Worm (Caenorhabditis elegans): ENCODE results near the gene T04G9.4.

The T04G9.4 gene

ce11 chrX:772184-772583 lies at the start of gene T04G9.4:
TSS of gene T04G9.4 (plus strand) at chrX:772476.
- TF ChIP-seq aha-1 (tag) = no peak
- TF ChIP-seq nhr-6 (tag; optimal IDR thresholded peaks at IDR 0.05) = no peak
- TF ChIP-seq ZK546.5 (tag; optimal IDR thresholded peaks at IDR 0.05) = no peak
- no peak for TF ChIP-seq F37D6.2 (tag; optimal IDR thresholded peaks at IDR 0.05)
- no peak for TF ChIP-seq snpc-4 (tag; optimal IDR thresholded peaks at IDR 0.05)

ce11 chrX:725868-726267 lies 46.4 kb upstream of the T04G9.4 start, which contains the start of gene sli-1:
TSS of gene sli-1 (minus strand) at chrX:725968.
- TF ChIP-seq cey-2 (tag; optimal IDR thresholded peaks at IDR 0.05; ENCODE audit: borderline replicate concordance, insufficient read depth) = no peak

DNA sequence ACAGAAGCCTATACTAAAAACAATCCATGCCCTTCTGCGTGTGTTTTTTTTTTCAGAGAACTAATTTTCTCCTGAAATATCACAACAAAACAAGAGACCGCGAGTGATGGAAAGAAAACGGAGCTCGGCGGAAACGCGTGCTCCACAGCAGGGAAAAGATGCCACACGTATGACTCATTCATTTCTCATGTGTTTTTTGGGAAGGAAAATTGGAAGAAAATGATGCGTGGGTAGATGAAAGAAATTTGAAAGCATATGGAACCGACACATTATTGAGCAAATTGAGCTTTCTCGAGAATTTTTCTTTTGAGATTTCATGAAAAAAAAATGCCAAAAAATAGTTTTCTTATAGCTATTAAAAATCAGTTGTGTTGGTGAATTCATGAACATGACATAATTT lies 46.0 kb upstream of the T04G9.4 start:
- TF ChIP-seq mes-2 (tag; optimal IDR thresholded peaks at IDR 0.05; ENCODE audit: poor library complexity, severe bottlenecking) (peak; percentile 14), mdl-1 (tag; optimal IDR thresholded peaks at IDR 0.05) (peak in 1 of 2 experiments; percentile 10), T26A8.4 (GFP tag; IDR thresholded peaks at IDR 0.05) (no peak), ctbp-1 (GFP tag; IDR thresholded peaks at IDR 0.05) (no peak), hlh-30 (tag; optimal IDR thresholded peaks at IDR 0.05; ENCODE audit: insufficient read depth) (peak; percentile 75), unc-62 (GFP tag; optimal IDR thresholded peaks at IDR 0.05 in 1 of 2) (peak in 1 of 2 experiments; percentile 53), unc-62 (tag; optimal IDR thresholded peaks at IDR 0.05) (no peak)

DNA sequence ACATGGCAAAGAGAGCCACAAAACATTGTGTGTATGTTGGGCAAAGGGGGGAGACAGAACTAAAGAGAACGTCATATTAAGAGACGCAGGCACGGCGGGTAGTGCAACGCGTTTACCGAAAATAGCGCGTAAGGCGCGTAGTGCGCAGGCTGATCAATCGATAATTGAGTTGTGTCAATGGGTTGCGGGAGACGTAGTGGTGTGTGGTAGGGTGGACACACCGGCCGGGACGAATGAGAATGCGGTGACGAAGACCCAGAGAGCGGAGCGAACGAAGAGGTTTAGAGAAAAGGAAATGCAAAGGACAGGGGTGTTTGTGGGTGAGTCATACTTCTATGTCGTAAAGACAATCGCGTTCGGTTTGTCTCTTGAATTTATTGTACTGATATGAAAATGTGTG lies 44.5 kb upstream of the T04G9.4 start:
- no peak for TF ChIP-seq spr-3 (GFP tag; optimal IDR thresholded peaks at IDR 0.05)
- no peak for TF ChIP-seq daf-19 (GFP tag; conservative IDR thresholded peaks at IDR 0.05)
- no peak for TF ChIP-seq nhr-76 (tag; optimal IDR thresholded peaks at IDR 0.05)
- TF ChIP-seq unc-62 (GFP tag; optimal IDR thresholded peaks at IDR 0.05 in 1 of 2) = no peak
- no peak for TF ChIP-seq unc-62 (tag; optimal IDR thresholded peaks at IDR 0.05)
- no peak for TF ChIP-seq nhr-111 (GFP tag; optimal IDR thresholded peaks at IDR 0.05)
- no peak for TF ChIP-seq fos-1 (tag; optimal IDR thresholded peaks at IDR 0.05)
- TF ChIP-seq F10B5.3 (tag; optimal IDR thresholded peaks at IDR 0.05) = peak; percentile 84
- TF ChIP-seq ztf-7 (tag; optimal IDR thresholded peaks at IDR 0.05) = no peak
- no peak for TF ChIP-seq madf-9 (GFP tag; conservative IDR thresholded peaks at IDR 0.05)
- TF ChIP-seq dve-1 (tag; optimal IDR thresholded peaks at IDR 0.05; ENCODE audit: insufficient read depth) = peak; percentile 79
- TF ChIP-seq ceh-62 (tag; optimal IDR thresholded peaks at IDR 0.05) = no peak
- TF ChIP-seq F49E8.2 (tag; optimal IDR thresholded peaks at IDR 0.05; ENCODE audit: borderline replicate concordance) = no peak
- TF ChIP-seq spr-1 (tag; optimal IDR thresholded peaks at IDR 0.05) = peak; percentile 53
- no peak for TF ChIP-seq Y5F2A.4 (GFP tag; optimal IDR thresholded peaks at IDR 0.05)
- TF ChIP-seq set-16 (GFP tag; IDR thresholded peaks at IDR 0.05) = no peak
- TF ChIP-seq aha-1 (tag) = peak; percentile 90
- TF ChIP-seq lim-7 (GFP tag; IDR thresholded peaks at IDR 0.05) = no peak
- TF ChIP-seq zfp-2 (tag; optimal IDR thresholded peaks at IDR 0.05) = no peak
- TF ChIP-seq ceh-44 (GFP tag; IDR thresholded peaks at IDR 0.05) = 0 out of 2 replicates have a peak, but pooled peaks have one; percentile 32
- TF ChIP-seq skn-1 (tag; optimal IDR thresholded peaks at IDR 0.05) = no peak
- no peak for TF ChIP-seq sdz-12 (GFP tag; optimal IDR thresholded peaks at IDR 0.05)
- peak; percentile 55; the same call in 1 of the 2 replicates for TF ChIP-seq arid-1 (GFP tag; conservative IDR thresholded peaks at IDR 0.05)
- no peak for TF ChIP-seq ces-1 (GFP tag; optimal IDR thresholded peaks at IDR 0.05)
- no peak for TF ChIP-seq gei-8 (GFP tag; optimal IDR thresholded peaks at IDR 0.05)
- TF ChIP-seq daf-8 (GFP tag; IDR thresholded peaks at IDR 0.05) = no peak
- no peak for TF ChIP-seq nhr-41 (GFP tag; IDR thresholded peaks at IDR 0.05)
- TF ChIP-seq ztf-11 (tag; optimal IDR thresholded peaks at IDR 0.05) = no peak
- peak; percentile 8 for TF ChIP-seq nhr-77 (tag; optimal IDR thresholded peaks at IDR 0.05)
- no peak for TF ChIP-seq egl-43 (GFP tag; IDR thresholded peaks at IDR 0.05)
- no peak for TF ChIP-seq madf-5 (GFP tag; IDR thresholded peaks at IDR 0.05)
- TF ChIP-seq lir-3 (tag; optimal IDR thresholded peaks at IDR 0.05) = peak; percentile 18
- peak; percentile 69 for TF ChIP-seq jun-1 (tag; optimal IDR thresholded peaks at IDR 0.05)
- TF ChIP-seq T20F7.1 (GFP tag; optimal IDR thresholded peaks at IDR 0.05) = no peak
- TF ChIP-seq Y105C5A.15 (GFP tag; IDR thresholded peaks at IDR 0.05) = no peak
- 0 out of 2 replicates have a peak, but pooled peaks have one; percentile 13 for TF ChIP-seq zfp-3 (GFP tag; conservative IDR thresholded peaks at IDR 0.05)
